Fruit fly (Drosophila melanogaster) whole organism, embryonic: ENCODE data around the gene sob.

ENCODE experiments used
- Blimp-1 ChIP-seq: fragments of 200-800 bp; sonication (Bioruptor generic); optimal IDR thresholded peaks from 3 replicates; lab custom pipeline; 2018; ENCODE audit warnings: missing biosample characterization, missing genetic modification characterization, mild to moderate bottlenecking, moderate library complexity, missing genetic modification reagents
- CG10274 ChIP-seq: fragments of 200-800 bp; sonication (Bioruptor generic); optimal IDR thresholded peaks from 3 replicates; lab custom pipeline; 2017; ENCODE audit warnings: missing biosample characterization, mild to moderate bottlenecking, missing genetic modification characterization
- CG12391 ChIP-seq: fragments of 200-800 bp; sonication (Bioruptor generic); optimal IDR thresholded peaks from 3 replicates; lab custom pipeline; 2018; ENCODE audit warnings: missing biosample characterization, mild to moderate bottlenecking, missing genetic modification characterization, moderate library complexity
- CG13894 ChIP-seq: fragments of 200-800 bp; sonication (Bioruptor generic); optimal IDR thresholded peaks from 3 replicates; lab custom pipeline; 2018; ENCODE audit warnings: missing biosample characterization, mild to moderate bottlenecking, missing genetic modification characterization, moderate library complexity
- CG17186 ChIP-seq: fragments of 200-800 bp; sonication (Bioruptor generic); optimal IDR thresholded peaks from 3 replicates; lab custom pipeline; 2017; ENCODE audit warnings: missing biosample characterization, missing genetic modification reagents, missing genetic modification characterization
- CG17359 ChIP-seq: fragments of 200-800 bp; sonication (Bioruptor generic); optimal IDR thresholded peaks from 3 replicates; lab custom pipeline; 2018; ENCODE audit warnings: missing biosample characterization, mild to moderate bottlenecking, missing genetic modification characterization, moderate library complexity
- CG2116 ChIP-seq: fragments of 200-800 bp; sonication (Bioruptor generic); optimal IDR thresholded peaks from 3 replicates; lab custom pipeline; 2018; ENCODE audit warnings: missing biosample characterization, mild to moderate bottlenecking, missing genetic modification characterization
- CG3281 ChIP-seq: fragments of 200-800 bp; sonication (Bioruptor generic); optimal IDR thresholded peaks from 3 replicates; lab custom pipeline; 2017; ENCODE audit warnings: missing biosample characterization, mild to moderate bottlenecking, missing genetic modification characterization
- CG4328 ChIP-seq: fragments of 200-800 bp; sonication (Bioruptor generic); optimal IDR thresholded peaks from 3 replicates; lab custom pipeline; 2017; ENCODE audit warnings: missing biosample characterization, missing genetic modification reagents, missing genetic modification characterization
- CG4730 ChIP-seq: fragments of 200-800 bp; sonication (Bioruptor generic); IDR thresholded peaks from 2 replicates; pipeline ENCODE4 v1.3.6; 2022; ENCODE audit warnings: missing biosample characterization, missing genetic modification characterization
- CG5180 ChIP-seq: fragments of 200-800 bp; sonication (Bioruptor generic); optimal IDR thresholded peaks from 3 replicates; lab custom pipeline; 2017; ENCODE audit warnings: missing biosample characterization, missing genetic modification characterization, mild to moderate bottlenecking, moderate library complexity, missing genetic modification reagents
- CG7745 ChIP-seq: fragments of 200-800 bp; sonication (Bioruptor generic); optimal IDR thresholded peaks from 2 replicates; lab custom pipeline; 2018; ENCODE audit warnings: missing biosample characterization, mild to moderate bottlenecking, missing genetic modification characterization, moderate library complexity
- CG9932 ChIP-seq: fragments of 200-800 bp; sonication (Bioruptor generic); IDR thresholded peaks from 2 replicates; pipeline ENCODE4 v1.3.6; 2022; ENCODE audit warnings: missing biosample characterization, missing genetic modification characterization
- D ChIP-seq, 2 experiments: fragments of 200-800 bp in 1 of 2; fragments of >200 bp in 1 of 2; sonication (Bioruptor generic) in 1 of 2; optimal IDR thresholded peaks; 2 replicates in 1 of 2; 3 replicates in 1 of 2; lab custom pipeline; 2017; ENCODE audit warnings: mild to moderate bottlenecking in 1 of 2, missing biosample characterization in 1 of 2, missing genetic modification characterization in 1 of 2, missing genetic modification reagents in 1 of 2
- Dad ChIP-seq: fragments of 200-800 bp; sonication (Bioruptor generic); optimal IDR thresholded peaks from 3 replicates; lab custom pipeline; 2016; ENCODE audit warnings: missing biosample characterization, missing genetic modification characterization
- Dfd ChIP-seq, 2 experiments: fragments of >200 bp; optimal IDR thresholded peaks; 2 replicates each; lab custom pipeline; 2017; ENCODE audit warnings: missing biosample characterization in 2 of 2, missing genetic modification characterization in 2 of 2
- Doc3 ChIP-seq: fragments of 200-800 bp; sonication (Bioruptor generic); IDR thresholded peaks from 3 replicates; pipeline ENCODE4 v1.3.6; 2022; ENCODE audit warnings: missing biosample characterization, missing genetic modification characterization; ENCODE audit not compliant: partially characterized antibody
- ERR ChIP-seq: fragments of 200-800 bp; sonication (Bioruptor generic); optimal IDR thresholded peaks from 2 replicates; lab custom pipeline; 2016; ENCODE audit warnings: missing biosample characterization, missing genetic modification characterization
- Gug ChIP-seq: fragments of 200-800 bp; sonication (Bioruptor generic); IDR thresholded peaks from 4 replicates; pipeline ENCODE4 v1.3.6; 2022; ENCODE audit warnings: missing biosample characterization, missing genetic modification characterization
- H15 ChIP-seq: fragments of 200-800 bp; sonication (Bioruptor generic); IDR thresholded peaks from 3 replicates; pipeline ENCODE4 v1.3.6; 2022; ENCODE audit warnings: missing biosample characterization, missing genetic modification characterization
- Mrtf ChIP-seq: fragments of 200-800 bp; sonication (Bioruptor generic); IDR thresholded peaks from 3 replicates; pipeline ENCODE4 v1.3.6; 2022; ENCODE audit warnings: missing biosample characterization, missing genetic modification characterization
- Sry-δ ChIP-seq: fragments of 200-800 bp; sonication (Bioruptor generic); optimal IDR thresholded peaks from 2 replicates; lab custom pipeline; 2016; ENCODE audit warnings: missing biosample characterization, missing genetic modification characterization
- ac ChIP-seq: fragments of 200-800 bp; sonication (Bioruptor generic); optimal IDR thresholded peaks from 3 replicates; lab custom pipeline; 2017; ENCODE audit warnings: missing biosample characterization, mild to moderate bottlenecking, missing genetic modification characterization
- bcd ChIP-seq: fragments of 200-800 bp; sonication (Bioruptor generic); optimal IDR thresholded peaks from 2 replicates; lab custom pipeline; 2017; ENCODE audit warnings: missing biosample characterization, mild to moderate bottlenecking, missing genetic modification characterization
- chinmo ChIP-seq: fragments of 200-800 bp; sonication (Bioruptor generic); IDR thresholded peaks from 4 replicates; pipeline ENCODE4 v1.3.6; 2022; ENCODE audit warnings: missing biosample characterization, missing genetic modification characterization; ENCODE audit not compliant: partially characterized antibody
- crol ChIP-seq: fragments of 200-800 bp; sonication (Bioruptor generic); IDR thresholded peaks from 2 replicates; pipeline ENCODE4 v1.3.6; 2022; ENCODE audit warnings: missing biosample characterization, missing genetic modification characterization
- gce ChIP-seq: fragments of 200-800 bp; sonication (Bioruptor generic); IDR thresholded peaks from 3 replicates; pipeline ENCODE4 v1.3.6; 2022; ENCODE audit warnings: missing biosample characterization, missing genetic modification characterization
- grn ChIP-seq: fragments of 200-800 bp; sonication (Bioruptor generic); optimal IDR thresholded peaks from 3 replicates; lab custom pipeline; 2017; ENCODE audit warnings: missing biosample characterization, missing genetic modification characterization
- her ChIP-seq: fragments of 200-800 bp; sonication (Bioruptor generic); optimal IDR thresholded peaks from 2 replicates; lab custom pipeline; 2016; ENCODE audit warnings: missing biosample characterization, missing genetic modification characterization
- kni ChIP-seq: fragments of 200-800 bp; sonication (Bioruptor generic); optimal IDR thresholded peaks from 3 replicates; lab custom pipeline; 2017; ENCODE audit warnings: mild to moderate bottlenecking, missing biosample characterization, missing genetic modification reagents, missing genetic modification characterization
- ro ChIP-seq: fragments of 200-800 bp; sonication (Bioruptor generic); IDR thresholded peaks from 2 replicates; pipeline ENCODE4 v1.3.6; 2022; ENCODE audit warnings: missing biosample characterization, missing genetic modification characterization
- sd ChIP-seq: fragments of 200-800 bp; sonication (Bioruptor generic); optimal IDR thresholded peaks from 3 replicates; lab custom pipeline; 2018; ENCODE audit warnings: missing biosample characterization, mild to moderate bottlenecking, missing genetic modification characterization, moderate library complexity
- sens ChIP-seq: fragments of 200-800 bp; sonication (Bioruptor generic); peaks from one replicate; lab custom pipeline; 2016; ENCODE audit warnings: missing biosample characterization, missing genetic modification characterization
- so ChIP-seq: fragments of 200-800 bp; sonication (Bioruptor generic); IDR thresholded peaks from 3 replicates; pipeline ENCODE4 v1.3.6; 2022; ENCODE audit warnings: missing biosample characterization, missing genetic modification characterization
- sob ChIP-seq: fragments of 200-800 bp; sonication (Bioruptor generic); IDR thresholded peaks from 2 replicates; pipeline ENCODE4 v1.3.6; 2022; ENCODE audit warnings: missing biosample characterization, missing genetic modification characterization
- sqz ChIP-seq: fragments of 200-800 bp; sonication (Bioruptor generic); optimal IDR thresholded peaks from 3 replicates; lab custom pipeline; 2018; ENCODE audit warnings: missing biosample characterization, mild to moderate bottlenecking, missing genetic modification characterization
- tna ChIP-seq: fragments of 200-800 bp; sonication (Bioruptor generic); IDR thresholded peaks from 2 replicates; pipeline ENCODE4 v1.3.6; 2022; ENCODE audit warnings: missing biosample characterization, missing genetic modification characterization; ENCODE audit not compliant: partially characterized antibody
- toy ChIP-seq: fragments of 200-800 bp; sonication (Bioruptor generic); IDR thresholded peaks from 2 replicates; pipeline ENCODE4 v1.3.6; 2022; ENCODE audit warnings: missing biosample characterization, missing genetic modification characterization
- vnd ChIP-seq: fragments of 200-800 bp; sonication (Bioruptor generic); IDR thresholded peaks from 3 replicates; pipeline ENCODE4 v1.3.6; 2022; ENCODE audit warnings: missing biosample characterization, missing genetic modification characterization; ENCODE audit not compliant: partially characterized antibody
- vvl ChIP-seq: fragments of 200-800 bp; sonication (Bioruptor generic); IDR thresholded peaks from 2 replicates; pipeline ENCODE4 v1.3.6; 2022; ENCODE audit warnings: missing biosample characterization, missing genetic modification characterization
- zen2 ChIP-seq: fragments of 200-800 bp; sonication (Bioruptor generic); IDR thresholded peaks from 3 replicates; pipeline ENCODE4 v1.3.6; 2022; ENCODE audit warnings: missing biosample characterization, missing genetic modification characterization; ENCODE audit not compliant: partially characterized antibody
- zfh2 ChIP-seq: fragments of 200-800 bp; sonication (Bioruptor generic); optimal IDR thresholded peaks from 2 replicates; lab custom pipeline; 2016; ENCODE audit warnings: missing biosample characterization, missing genetic modification characterization

Gene sob

dm6 chr2L:3594000-3594399 lies 13.4 kb upstream of the sob start (continued):
- no peak for TF ChIP-seq Doc3
- no peak for TF ChIP-seq ERR (GFP tag; lab: Kevin White, UChicago)
- TF ChIP-seq Sry-δ (GFP tag; lab: Kevin White, UChicago): peak; percentile 14
- no peak for TF ChIP-seq toy (GFP tag; lab: Robert Waterston, UW)
- no peak for TF ChIP-seq chinmo (GFP tag; lab: Robert Waterston, UW)
- 0 out of 2 replicates have a peak, but pooled peaks have one; percentile 15 for TF ChIP-seq ro (GFP tag; lab: Robert Waterston, UW)
- TF ChIP-seq zen2: no peak
- TF ChIP-seq CG10274 (GFP tag; lab: Kevin White, UChicago): no peak
- no peak for TF ChIP-seq D (optimal IDR thresholded peaks at IDR 0.05; lab: Kevin White, UChicago)
- peak; percentile 33 for TF ChIP-seq D (GFP tag; optimal IDR thresholded peaks at IDR 0.05; lab: Kevin White, UChicago)
- TF ChIP-seq CG17186 (GFP tag; lab: Kevin White, UChicago): peak; percentile 27
- TF ChIP-seq CG12391 (tag; lab: Kevin White, UChicago): peak; percentile 61
- TF ChIP-seq vvl: peak; percentile 71
- peak; percentile 50; the same call in 2 of the 4 replicates for TF ChIP-seq Gug (GFP tag; lab: Robert Waterston, UW)
- TF ChIP-seq ac (GFP tag; lab: Kevin White, UChicago): peak; percentile 54
- TF ChIP-seq her: peak; percentile 11
- no peak for TF ChIP-seq CG9932 (GFP tag; lab: Robert Waterston, UW)
- TF ChIP-seq CG3281: no peak
- peak; percentile 39; the same call in 1 of the 3 replicates for TF ChIP-seq so
- no peak for TF ChIP-seq CG5180 (GFP tag; lab: Kevin White, UChicago)
- peak; percentile 37 for TF ChIP-seq Blimp-1 (GFP tag; lab: Kevin White, UChicago)

- TF ChIP-seq CG2116: no peak
- no peak for TF ChIP-seq CG4730 (GFP tag; lab: Robert Waterston, UW)
- TF ChIP-seq sob (GFP tag; lab: Robert Waterston, UW): 0 out of 2 replicates have a peak, but pooled peaks have one; percentile 18
- no peak for TF ChIP-seq gce (GFP tag; lab: Robert Waterston, UW)
- no peak for TF ChIP-seq bcd (GFP tag; lab: Kevin White, UChicago)
- no peak for TF ChIP-seq Mrtf (GFP tag; lab: Robert Waterston, UW)
- peak; percentile 59; the same call in 1 of the 2 replicates for TF ChIP-seq crol
- no peak for TF ChIP-seq CG7745
- TF ChIP-seq sens (GFP tag; lab: Kevin White, UChicago): peak; percentile 17
- no peak for TF ChIP-seq H15 (GFP tag; lab: Robert Waterston, UW)
- TF ChIP-seq Dfd (GFP tag; optimal IDR thresholded peaks at IDR 0.05; lab: Kevin White, UChicago): no peak
- TF ChIP-seq CG17359 (tag; lab: Kevin White, UChicago): no peak
- TF ChIP-seq kni (GFP tag; lab: Kevin White, UChicago): peak; percentile 61
- TF ChIP-seq vnd (GFP tag; lab: Robert Waterston, UW): no peak
- no peak for TF ChIP-seq Dad (GFP tag; lab: Kevin White, UChicago)
- TF ChIP-seq tna (GFP tag; lab: Robert Waterston, UW): no peak
- TF ChIP-seq grn (GFP tag; lab: Kevin White, UChicago): peak; percentile 45
- TF ChIP-seq zfh2: no peak
- TF ChIP-seq sd (tag; lab: Kevin White, UChicago): peak; percentile 68
- TF ChIP-seq CG13894: peak; percentile 26
- peak; percentile 26 for TF ChIP-seq sqz (GFP tag; lab: Kevin White, UChicago)
- TF ChIP-seq CG4328 (GFP tag; lab: Kevin White, UChicago): no peak
Observed at dm6 chr2L:3590797-3591196, 10.2 kb upstream of the sob start.
